Worm (Caenorhabditis elegans): ENCODE data around the gene R07E3.1.

R07E3.1 gene

ce11 chrX:10321401-10321800 lies 19.6 kb downstream of the R07E3.1 start:
- no peak for TF ChIP-seq bed-3 (GFP tag; optimal IDR thresholded peaks at IDR 0.05)
- no peak for TF ChIP-seq ces-1 (GFP tag; optimal IDR thresholded peaks at IDR 0.05)
- no peak for TF ChIP-seq flh-1 (GFP tag; optimal IDR thresholded peaks at IDR 0.05)
- TF ChIP-seq ceh-83 (GFP tag; optimal IDR thresholded peaks at IDR 0.05): no peak
- TF ChIP-seq ceh-43 (GFP tag; optimal IDR thresholded peaks at IDR 0.05): no peak
- TF ChIP-seq drap-1 (GFP tag; optimal IDR thresholded peaks at IDR 0.05): no peak
- TF ChIP-seq lsy-2 (tag; optimal IDR thresholded peaks at IDR 0.05): no peak
- TF ChIP-seq hlh-1 (tag; optimal IDR thresholded peaks at IDR 0.05): no peak
- no peak for TF ChIP-seq tbx-8 (GFP tag; optimal IDR thresholded peaks at IDR 0.05)
- no peak for TF ChIP-seq unc-62 (GFP tag; optimal IDR thresholded peaks at IDR 0.05)
- TF ChIP-seq unc-39 (tag; optimal IDR thresholded peaks at IDR 0.05): no peak
- TF ChIP-seq M03D4.4 (tag; optimal IDR thresholded peaks at IDR 0.05): no peak
- TF ChIP-seq elt-3 (tag; optimal IDR thresholded peaks at IDR 0.05): no peak
- no peak for TF ChIP-seq blmp-1 (tag; optimal IDR thresholded peaks at IDR 0.05)
- TF ChIP-seq nhr-2 (tag; optimal IDR thresholded peaks at IDR 0.05): no peak
- no peak for TF ChIP-seq elt-1 (tag; optimal IDR thresholded peaks at IDR 0.05; ENCODE audit: borderline replicate concordance, insufficient read depth)
- TF ChIP-seq sem-2 (GFP tag; optimal IDR thresholded peaks at IDR 0.05): no peak
- TF ChIP-seq nhr-12 (tag; optimal IDR thresholded peaks at IDR 0.05): no peak
- TF ChIP-seq nhr-237 (tag; optimal IDR thresholded peaks at IDR 0.05): no peak

ce11 chrX:10319653-10320052 lies 21.3 kb downstream of the R07E3.1 start:
- TF ChIP-seq tbx-8 (GFP tag; optimal IDR thresholded peaks at IDR 0.05) (no peak), bed-3 (GFP tag; optimal IDR thresholded peaks at IDR 0.05) (no peak), unc-62 (GFP tag; optimal IDR thresholded peaks at IDR 0.05) (no peak), ceh-43 (GFP tag; optimal IDR thresholded peaks at IDR 0.05) (no peak), drap-1 (GFP tag; optimal IDR thresholded peaks at IDR 0.05) (no peak), flh-1 (GFP tag; optimal IDR thresholded peaks at IDR 0.05) (no peak), M03D4.4 (tag; optimal IDR thresholded peaks at IDR 0.05) (no peak), lin-32 (GFP tag; optimal IDR thresholded peaks at IDR 0.05) (no peak), hlh-1 (tag; optimal IDR thresholded peaks at IDR 0.05) (no peak), unc-120 (tag; optimal IDR thresholded peaks at IDR 0.05; ENCODE audit: poor library complexity, severe bottlenecking) (no peak), ces-1 (GFP tag; optimal IDR thresholded peaks at IDR 0.05) (no peak), unc-39 (tag; optimal IDR thresholded peaks at IDR 0.05) (no peak), mls-2 (tag; optimal IDR thresholded peaks at IDR 0.05) (no peak), ceh-39 (tag; optimal IDR thresholded peaks at IDR 0.05) (no peak), cnd-1 (tag; optimal IDR thresholded peaks at IDR 0.05) (no peak), nhr-76 (tag; optimal IDR thresholded peaks at IDR 0.05) (no peak), zip-8 (tag; optimal IDR thresholded peaks at IDR 0.05) (no peak), ceh-83 (GFP tag; optimal IDR thresholded peaks at IDR 0.05) (no peak), elt-1 (tag; optimal IDR thresholded peaks at IDR 0.05; ENCODE audit: borderline replicate concordance, insufficient read depth) (no peak)

ce11 chrX:10318437-10318836 lies 22.5 kb downstream of the R07E3.1 start:
- TF ChIP-seq nhr-12 (tag; optimal IDR thresholded peaks at IDR 0.05) (no peak), ham-2 (GFP tag; optimal IDR thresholded peaks at IDR 0.05) (peak; percentile 39), ces-1 (GFP tag; optimal IDR thresholded peaks at IDR 0.05) (no peak), nhr-237 (tag; optimal IDR thresholded peaks at IDR 0.05) (no peak), bed-3 (GFP tag; optimal IDR thresholded peaks at IDR 0.05) (no peak), lin-13 (tag; optimal IDR thresholded peaks at IDR 0.05) (no peak), lsy-2 (tag; optimal IDR thresholded peaks at IDR 0.05) (no peak), ceh-43 (GFP tag; optimal IDR thresholded peaks at IDR 0.05) (no peak), unc-39 (tag; optimal IDR thresholded peaks at IDR 0.05) (no peak), mep-1 (tag; optimal IDR thresholded peaks at IDR 0.05) (no peak), snpc-4 (tag; optimal IDR thresholded peaks at IDR 0.05) (no peak), elt-1 (tag; optimal IDR thresholded peaks at IDR 0.05; ENCODE audit: borderline replicate concordance, insufficient read depth) (peak; percentile 27)

- no peak for TF ChIP-seq nhr-12 (tag; optimal IDR thresholded peaks at IDR 0.05)
- no peak for TF ChIP-seq cnd-1 (tag; optimal IDR thresholded peaks at IDR 0.05)
- TF ChIP-seq ceh-39 (tag; optimal IDR thresholded peaks at IDR 0.05): no peak
- TF ChIP-seq ces-1 (GFP tag; optimal IDR thresholded peaks at IDR 0.05): no peak
- no peak for TF ChIP-seq ham-2 (GFP tag; optimal IDR thresholded peaks at IDR 0.05)
- TF ChIP-seq unc-62 (GFP tag; optimal IDR thresholded peaks at IDR 0.05): peak; percentile 54
- TF ChIP-seq nhr-76 (tag; optimal IDR thresholded peaks at IDR 0.05): no peak
- TF ChIP-seq lsy-2 (tag; optimal IDR thresholded peaks at IDR 0.05): no peak
- TF ChIP-seq flh-1 (GFP tag; optimal IDR thresholded peaks at IDR 0.05): no peak
- peak; percentile 88 for TF ChIP-seq blmp-1 (tag; optimal IDR thresholded peaks at IDR 0.05)
- TF ChIP-seq unc-120 (tag; optimal IDR thresholded peaks at IDR 0.05; ENCODE audit: poor library complexity, severe bottlenecking): no peak
- peak; percentile 27 for TF ChIP-seq elt-1 (tag; optimal IDR thresholded peaks at IDR 0.05; ENCODE audit: borderline replicate concordance, insufficient read depth)
- no peak for TF ChIP-seq drap-1 (GFP tag; optimal IDR thresholded peaks at IDR 0.05)
Observed at ce11 chrX:10317565-10317964, 23.4 kb downstream of the R07E3.1 start, which contains the start of gene R07E3.6. Gene R07E3.6 (plus strand): TSS chrX:10317722.

All from whole organism, mixed stage, embryonic.